Fruit fly (Drosophila melanogaster): ENCODE measurements around the gene Ald1.
A peak's percentile ranks its signal among the peaks of the same experiment; 100 is the strongest.

The Ald1 gene

dm6 chr3R:26230016-26230415, 31.4 kb downstream of the Ald1 start, which contains the start of gene CG12290 (continued):
- no peak for TF ChIP-seq zen (tag; optimal IDR thresholded peaks at IDR 0.05)
- no peak for TF ChIP-seq tll (GFP tag; optimal IDR thresholded peaks at IDR 0.05)
- TF ChIP-seq kah (GFP tag; optimal IDR thresholded peaks at IDR 0.05): peak; percentile 53
- no peak for TF ChIP-seq Hsf (GFP tag; optimal IDR thresholded peaks at IDR 0.05)
- no peak for TF ChIP-seq CG10959 (GFP tag; IDR thresholded peaks at IDR 0.05)
- TF ChIP-seq PHDP (tag; optimal IDR thresholded peaks at IDR 0.05): peak; percentile 36
- TF ChIP-seq CG15601 (tag; optimal IDR thresholded peaks at IDR 0.05): no peak
- peak; percentile 51 for TF ChIP-seq NfI (GFP tag; optimal IDR thresholded peaks at IDR 0.05)
- TF ChIP-seq Opbp (GFP tag; IDR thresholded peaks at IDR 0.05; ENCODE audit: partially characterized antibody): 0 out of 3 replicates have a peak, but pooled peaks have one; percentile 28
- TF ChIP-seq danr (GFP tag; IDR thresholded peaks at IDR 0.05): no peak
- no peak for TF ChIP-seq CG16813 (GFP tag; IDR thresholded peaks at IDR 0.05; ENCODE audit: partially characterized antibody)
- TF ChIP-seq chn (GFP tag; optimal IDR thresholded peaks at IDR 0.05): peak; percentile 17
- TF ChIP-seq CG11456 (GFP tag; IDR thresholded peaks at IDR 0.05): peak; percentile 66; the same call in 1 of the 3 replicates
- TF ChIP-seq zen2 (GFP tag; IDR thresholded peaks at IDR 0.05; ENCODE audit: partially characterized antibody): peak; percentile 89
- no peak for TF ChIP-seq abd-A (tag; optimal IDR thresholded peaks at IDR 0.05)
- TF ChIP-seq dm (GFP tag; optimal IDR thresholded peaks at IDR 0.05): peak; percentile 17
- TF ChIP-seq CG5953 (GFP tag; IDR thresholded peaks at IDR 0.05): peak; percentile 48; the same call in 1 of the 2 replicates
- TF ChIP-seq odd (GFP tag; optimal IDR thresholded peaks at IDR 0.05): peak; percentile 13
- TF ChIP-seq ara (GFP tag; IDR thresholded peaks at IDR 0.05): no peak
- TF ChIP-seq mld (GFP tag; IDR thresholded peaks at IDR 0.05; ENCODE audit: partially characterized antibody): 0 out of 3 replicates have a peak, but pooled peaks have one; percentile 55
- peak; percentile 96 for TF ChIP-seq Jarid2 (GFP tag; optimal IDR thresholded peaks at IDR 0.05)
- peak; percentile 44 for TF ChIP-seq HHEX (GFP tag; optimal IDR thresholded peaks at IDR 0.05)
- no peak for TF ChIP-seq pfk (GFP tag; optimal IDR thresholded peaks at IDR 0.05)
- TF ChIP-seq ranshi (GFP tag; IDR thresholded peaks at IDR 0.05): peak; percentile 16; the same call in 1 of the 2 replicates
- TF ChIP-seq Hr78 (GFP tag; optimal IDR thresholded peaks at IDR 0.05): no peak
- 0 out of 2 replicates have a peak, but pooled peaks have one; percentile 7 for TF ChIP-seq CG4730 (GFP tag; IDR thresholded peaks at IDR 0.05)
- peak; percentile 59; the same call in 1 of the 2 replicates for TF ChIP-seq seq (GFP tag; IDR thresholded peaks at IDR 0.05)
- TF ChIP-seq Pdp1 (GFP tag; optimal IDR thresholded peaks at IDR 0.05): no peak
- TF ChIP-seq h (optimal IDR thresholded peaks at IDR 0.05): no peak
- peak; percentile 3 for TF ChIP-seq CG7786 (GFP tag; optimal IDR thresholded peaks at IDR 0.05)
- TF ChIP-seq tgo (GFP tag; IDR thresholded peaks at IDR 0.05): peak; percentile 37; the same call in 1 of the 3 replicates
- peak; percentile 93; the same call in 3 of the 4 replicates for TF ChIP-seq chinmo (GFP tag; IDR thresholded peaks at IDR 0.05; ENCODE audit: partially characterized antibody)
- TF ChIP-seq CG31441 (GFP tag; IDR thresholded peaks at IDR 0.05): 0 out of 2 replicates have a peak, but pooled peaks have one; percentile 10
- TF ChIP-seq bsh (GFP tag; optimal IDR thresholded peaks at IDR 0.05): peak; percentile 2 to 16
- peak; percentile 16; the same call in 1 of the 2 replicates for TF ChIP-seq E2f1 (GFP tag; IDR thresholded peaks at IDR 0.05)
- TF ChIP-seq CG4854 (GFP tag; optimal IDR thresholded peaks at IDR 0.05): no peak
- peak; percentile 31 for TF ChIP-seq CG3838 (GFP tag; optimal IDR thresholded peaks at IDR 0.05)
- TF ChIP-seq TFAM (GFP tag; optimal IDR thresholded peaks at IDR 0.05): no peak
- TF ChIP-seq gro (GFP tag; optimal IDR thresholded peaks at IDR 0.05): peak; percentile 8
- 0 out of 3 replicates have a peak, but pooled peaks have one; percentile 36 for TF ChIP-seq zfh1 (GFP tag; IDR thresholded peaks at IDR 0.05)
- TF ChIP-seq wek (GFP tag; optimal IDR thresholded peaks at IDR 0.05): no peak
- TF ChIP-seq zfh2 (GFP tag; optimal IDR thresholded peaks at IDR 0.05): no peak
- no peak for TF ChIP-seq esg (GFP tag; conservative IDR thresholded peaks at IDR 0.05)
- TF ChIP-seq sens (GFP tag): peak; percentile 33
- TF ChIP-seq CG12155 (GFP tag; optimal IDR thresholded peaks at IDR 0.05): no peak
- no peak for TF ChIP-seq btn (GFP tag; optimal IDR thresholded peaks at IDR 0.05)
- peak; percentile 8 for TF ChIP-seq CG18599 (GFP tag; optimal IDR thresholded peaks at IDR 0.05)
- TF ChIP-seq lbe (GFP tag; optimal IDR thresholded peaks at IDR 0.05): no peak
- TF ChIP-seq eyg (GFP tag; optimal IDR thresholded peaks at IDR 0.05): no peak
- no peak for TF ChIP-seq kay (GFP tag; optimal IDR thresholded peaks at IDR 0.05)
